Worm (Caenorhabditis elegans): ENCODE measurements around the gene mnat-1.

DNA sequence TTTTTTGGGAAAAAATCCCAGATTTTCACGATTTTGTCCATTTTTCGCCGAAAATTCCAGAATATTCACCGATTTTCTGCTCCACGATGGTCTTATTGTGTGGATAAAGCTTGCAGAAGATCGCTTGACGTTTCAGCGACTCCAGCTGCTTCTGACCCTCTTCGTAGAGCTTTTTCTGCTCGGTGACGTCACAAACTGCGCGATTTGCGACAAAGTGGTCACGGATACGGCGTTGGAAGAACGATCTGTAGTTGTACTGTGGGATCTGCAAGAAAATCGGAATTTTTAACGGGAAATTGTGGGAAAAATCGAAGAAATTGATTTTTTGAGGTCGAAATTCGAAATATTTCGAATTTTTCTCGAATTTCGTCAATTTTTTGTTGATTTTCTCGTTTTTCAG, at the start of gene mnat-1:
- no peak for TF ChIP-seq snpc-4 (tag; optimal IDR thresholded peaks at IDR 0.05)
- no peak for TF ChIP-seq ceh-82 (tag; optimal IDR thresholded peaks at IDR 0.05)
- TF ChIP-seq nhr-237 (tag; optimal IDR thresholded peaks at IDR 0.05) = no peak
- TF ChIP-seq ztf-11 (tag; optimal IDR thresholded peaks at IDR 0.05) = no peak
- TF ChIP-seq nhr-12 (tag; optimal IDR thresholded peaks at IDR 0.05) = no peak
- no peak for TF ChIP-seq unc-62 (GFP tag; optimal IDR thresholded peaks at IDR 0.05)
- TF ChIP-seq skn-1 (tag; optimal IDR thresholded peaks at IDR 0.05) = no peak
